Fruit fly (Drosophila melanogaster) whole organism, embryonic: Measurements from ENCODE around the gene CG3630.

Experiments used
- Antp ChIP-seq: fragments of 200-800 bp; sonication (Bioruptor generic); optimal IDR thresholded peaks from 3 replicates; lab custom pipeline; 2016; ENCODE audit warnings: missing biosample characterization, missing genetic modification characterization
- CG10209 ChIP-seq: fragments of 200-800 bp; sonication (Bioruptor generic); optimal IDR thresholded peaks from 3 replicates; lab custom pipeline; 2017; ENCODE audit warnings: missing biosample characterization, mild to moderate bottlenecking, missing genetic modification characterization, missing genetic modification reagents
- CG1024 ChIP-seq: fragments of 200-800 bp; sonication (Bioruptor generic); IDR thresholded peaks from 2 replicates; pipeline ENCODE4 v1.3.6; 2022; ENCODE audit warnings: missing biosample characterization, missing genetic modification characterization
- CG10366 ChIP-seq: fragments of 200-800 bp; sonication (Bioruptor generic); IDR thresholded peaks from 2 replicates; pipeline ENCODE4 v1.3.6; 2022; ENCODE audit warnings: missing biosample characterization, missing genetic modification characterization
- CG10462 ChIP-seq: fragments of 200-800 bp; sonication (Bioruptor generic); optimal IDR thresholded peaks from 2 replicates; lab custom pipeline; 2016; ENCODE audit warnings: missing biosample characterization, missing genetic modification characterization
- CG13287 ChIP-seq: fragments of 200-800 bp; sonication (Bioruptor generic); IDR thresholded peaks from 2 replicates; pipeline ENCODE4 v1.3.6; 2022; ENCODE audit warnings: missing biosample characterization, missing genetic modification characterization; ENCODE audit not compliant: partially characterized antibody
- CG13894 ChIP-seq: fragments of 200-800 bp; sonication (Bioruptor generic); optimal IDR thresholded peaks from 3 replicates; lab custom pipeline; 2018; ENCODE audit warnings: missing biosample characterization, mild to moderate bottlenecking, missing genetic modification characterization, moderate library complexity
- CG15479 ChIP-seq: fragments of 200-800 bp; sonication (Bioruptor generic); optimal IDR thresholded peaks from 3 replicates; lab custom pipeline; 2019; ENCODE audit warnings: missing biosample characterization, mild to moderate bottlenecking, missing genetic modification characterization, moderate library complexity
- CG17829 ChIP-seq: fragments of 200-800 bp; optimal IDR thresholded peaks from 2 replicates; lab custom pipeline; 2019; ENCODE audit warnings: missing biosample characterization, mild to moderate bottlenecking, missing genetic modification characterization, moderate library complexity
- CG18619 ChIP-seq: fragments of 200-800 bp; sonication (Bioruptor generic); optimal IDR thresholded peaks from 3 replicates; lab custom pipeline; 2017; ENCODE audit warnings: missing biosample characterization, mild to moderate bottlenecking, missing genetic modification characterization
- CG2129 ChIP-seq: fragments of 200-800 bp; sonication (Bioruptor generic); IDR thresholded peaks from 2 replicates; pipeline ENCODE4 v1.3.6; 2022; ENCODE audit warnings: missing biosample characterization, missing genetic modification characterization; ENCODE audit not compliant: partially characterized antibody
- CG31224 ChIP-seq: fragments of 200-800 bp; sonication (Bioruptor generic); IDR thresholded peaks from 2 replicates; pipeline ENCODE4 v1.3.6; 2022; ENCODE audit warnings: missing biosample characterization, missing genetic modification characterization
- CG3281 ChIP-seq: fragments of 200-800 bp; sonication (Bioruptor generic); optimal IDR thresholded peaks from 3 replicates; lab custom pipeline; 2017; ENCODE audit warnings: missing biosample characterization, mild to moderate bottlenecking, missing genetic modification characterization
- CG34422 ChIP-seq: fragments of 200-800 bp; sonication (Bioruptor generic); IDR thresholded peaks from 3 replicates; pipeline ENCODE4 v1.3.6; 2022; ENCODE audit warnings: missing biosample characterization, missing genetic modification characterization
- CG4360 ChIP-seq: fragments of 200-800 bp; sonication (Bioruptor generic); IDR thresholded peaks from 2 replicates; pipeline ENCODE4 v1.3.6; 2022; ENCODE audit warnings: missing biosample characterization, missing genetic modification characterization
- CG4707 ChIP-seq: fragments of 200-800 bp; sonication (Bioruptor generic); optimal IDR thresholded peaks from 2 replicates; lab custom pipeline; 2018; ENCODE audit warnings: missing biosample characterization, mild to moderate bottlenecking, missing genetic modification characterization, moderate library complexity
- CG6254 ChIP-seq: fragments of 200-800 bp; sonication (Bioruptor generic); optimal IDR thresholded peaks from 3 replicates; lab custom pipeline; 2017; ENCODE audit warnings: mild to moderate bottlenecking, missing biosample characterization, missing genetic modification reagents, missing genetic modification characterization
- CG7987 ChIP-seq: fragments of 200-800 bp; sonication (Bioruptor generic); optimal IDR thresholded peaks from 2 replicates; lab custom pipeline; 2018; ENCODE audit warnings: missing biosample characterization, mild to moderate bottlenecking, missing genetic modification characterization, moderate library complexity
- CG9876 ChIP-seq: fragments of 200-800 bp; sonication (Bioruptor generic); optimal IDR thresholded peaks from 2 replicates; lab custom pipeline; 2016; ENCODE audit warnings: missing biosample characterization, missing genetic modification characterization
- D19A ChIP-seq: fragments of 200-800 bp; optimal IDR thresholded peaks from 3 replicates; lab custom pipeline; 2019; ENCODE audit warnings: missing biosample characterization, mild to moderate bottlenecking, missing genetic modification characterization, moderate library complexity
- Dek ChIP-seq: fragments of 200-800 bp; sonication (Bioruptor generic); optimal IDR thresholded peaks from 3 replicates; lab custom pipeline; 2019; ENCODE audit warnings: missing biosample characterization, mild to moderate bottlenecking, missing genetic modification characterization, moderate library complexity
- Dp ChIP-seq: fragments of 200-800 bp; sonication (Bioruptor generic); optimal IDR thresholded peaks from 2 replicates; lab custom pipeline; 2018; ENCODE audit warnings: missing biosample characterization, mild to moderate bottlenecking, missing genetic modification characterization, moderate library complexity
- Oaz ChIP-seq: fragments of 200-800 bp; sonication (Bioruptor generic); IDR thresholded peaks from 2 replicates; pipeline ENCODE4 v1.3.6; 2022; ENCODE audit warnings: missing biosample characterization, missing genetic modification characterization
- Spps ChIP-seq: fragments of 200-800 bp; sonication (Bioruptor generic); optimal IDR thresholded peaks from 2 replicates; lab custom pipeline; 2018; ENCODE audit warnings: missing biosample characterization, mild to moderate bottlenecking, missing genetic modification characterization
- al ChIP-seq: fragments of 200-800 bp; sonication (Bioruptor generic); IDR thresholded peaks from 2 replicates; pipeline ENCODE4 v1.3.6; 2022; ENCODE audit warnings: missing biosample characterization, missing genetic modification characterization
- aop ChIP-seq: fragments of 200-800 bp; sonication (Bioruptor generic); IDR thresholded peaks from 2 replicates; pipeline ENCODE4 v1.3.6; 2022; ENCODE audit warnings: missing biosample characterization, missing genetic modification characterization
- ara ChIP-seq: fragments of 200-800 bp; sonication (Bioruptor generic); IDR thresholded peaks from 2 replicates; pipeline ENCODE4 v1.3.6; 2022; ENCODE audit warnings: missing biosample characterization, missing genetic modification characterization
- bab2 ChIP-seq: fragments of 200-800 bp; sonication (Bioruptor generic); optimal IDR thresholded peaks from 2 replicates; lab custom pipeline; 2016; ENCODE audit warnings: missing biosample characterization, missing genetic modification characterization
- bcd ChIP-seq: fragments of 200-800 bp; sonication (Bioruptor generic); optimal IDR thresholded peaks from 2 replicates; lab custom pipeline; 2017; ENCODE audit warnings: missing biosample characterization, mild to moderate bottlenecking, missing genetic modification characterization
- cato ChIP-seq: fragments of 200-800 bp; sonication (Bioruptor generic); optimal IDR thresholded peaks from 2 replicates; lab custom pipeline; 2016; ENCODE audit warnings: missing biosample characterization, missing genetic modification characterization, borderline replicate concordance
- chinmo ChIP-seq: fragments of 200-800 bp; sonication (Bioruptor generic); IDR thresholded peaks from 4 replicates; pipeline ENCODE4 v1.3.6; 2022; ENCODE audit warnings: missing biosample characterization, missing genetic modification characterization; ENCODE audit not compliant: partially characterized antibody
- ewg ChIP-seq: fragments of 200-800 bp; sonication (Bioruptor generic); optimal IDR thresholded peaks from 3 replicates; lab custom pipeline; 2017; ENCODE audit warnings: mild to moderate bottlenecking, missing biosample characterization, missing genetic modification reagents, missing genetic modification characterization
- gcm ChIP-seq: fragments of 200-800 bp; sonication (Bioruptor generic); optimal IDR thresholded peaks from 2 replicates; lab custom pipeline; 2019; ENCODE audit warnings: missing biosample characterization, mild to moderate bottlenecking, missing genetic modification characterization, moderate library complexity
- ind ChIP-seq: fragments of 200-800 bp; sonication (Bioruptor generic); optimal IDR thresholded peaks from 3 replicates; lab custom pipeline; 2016; ENCODE audit warnings: missing biosample characterization, missing genetic modification characterization
- ken ChIP-seq: fragments of 200-800 bp; sonication (Bioruptor generic); IDR thresholded peaks from 3 replicates; pipeline ENCODE4 v1.3.6; 2022; ENCODE audit warnings: missing biosample characterization, missing genetic modification characterization
- klu ChIP-seq: fragments of 200-800 bp; sonication (Bioruptor generic); IDR thresholded peaks from 2 replicates; pipeline ENCODE4 v1.3.6; 2022; ENCODE audit warnings: missing biosample characterization, missing genetic modification characterization
- lov ChIP-seq, 2 experiments: fragments of 200-800 bp in 1 of 2; fragments of >200 bp in 1 of 2; sonication (Bioruptor generic) in 1 of 2; IDR thresholded peaks in 1 of 2; optimal IDR thresholded peaks in 1 of 2; 2 replicates in 1 of 2; 3 replicates in 1 of 2; pipeline versions ENCODE4 v1.3.6 to Lab custom; 2017 to 2022; ENCODE audit warnings: missing biosample characterization in 1 of 2, missing genetic modification characterization in 1 of 2
- luna ChIP-seq: fragments of 200-800 bp; sonication (Bioruptor generic); optimal IDR thresholded peaks from 2 replicates; lab custom pipeline; 2016; ENCODE audit warnings: missing biosample characterization, missing genetic modification characterization
- nau ChIP-seq: fragments of 200-800 bp; sonication (Bioruptor generic); optimal IDR thresholded peaks from 3 replicates; lab custom pipeline; 2017; ENCODE audit warnings: missing biosample characterization, mild to moderate bottlenecking, missing genetic modification characterization, missing genetic modification reagents
- onecut ChIP-seq: fragments of 200-800 bp; sonication (Bioruptor generic); IDR thresholded peaks from 2 replicates; pipeline ENCODE4 v1.3.6; 2022; ENCODE audit warnings: missing biosample characterization, missing genetic modification characterization
- scrt ChIP-seq: fragments of 200-800 bp; sonication (Bioruptor generic); optimal IDR thresholded peaks from 2 replicates; lab custom pipeline; 2018; ENCODE audit warnings: missing biosample characterization, mild to moderate bottlenecking, missing genetic modification characterization, moderate library complexity
- sens ChIP-seq: fragments of 200-800 bp; sonication (Bioruptor generic); peaks from one replicate; lab custom pipeline; 2016; ENCODE audit warnings: missing biosample characterization, missing genetic modification characterization
- sisA ChIP-seq: fragments of 200-800 bp; sonication (Bioruptor generic); IDR thresholded peaks from 2 replicates; pipeline ENCODE4 v1.3.6; 2022; ENCODE audit warnings: missing biosample characterization, missing genetic modification characterization
- stwl ChIP-seq: fragments of 200-800 bp; sonication (Bioruptor generic); optimal IDR thresholded peaks from 3 replicates; lab custom pipeline; 2018; ENCODE audit warnings: missing biosample characterization, mild to moderate bottlenecking, missing genetic modification characterization, moderate library complexity
- sug ChIP-seq: fragments of 200-800 bp; optimal IDR thresholded peaks from 2 replicates; lab custom pipeline; 2019; ENCODE audit warnings: missing biosample characterization, mild to moderate bottlenecking, missing genetic modification characterization, moderate library complexity
- yki ChIP-seq: fragments of >200 bp; optimal IDR thresholded peaks from 3 replicates; lab custom pipeline; 2018

Gene CG3630

dm6 chrX:2134226-2134880 is 27.6 kb upstream of the CG3630 start (continued):
- TF ChIP-seq CG18619 (peak; percentile 45), Oaz (no peak), CG4360 (peak; percentile 27; the same call in 1 of the 2 replicates), Dek (tag; lab: Kevin White, UChicago) (peak; percentile 42), CG13894 (tag; lab: Kevin White, UChicago) (no peak), bcd (GFP tag; lab: Kevin White, UChicago) (peak; percentile 55), onecut (GFP tag; lab: Robert Waterston, UW) (peak; percentile 50), Spps (peak; percentile 37), ewg (GFP tag; lab: Kevin White, UChicago) (peak; percentile 24), Antp (GFP tag; lab: Kevin White, UChicago) (peak; percentile 50), CG13287 (no peak), CG1024 (GFP tag; lab: Robert Waterston, UW) (peak; percentile 63), lov (optimal IDR thresholded peaks at IDR 0.05; lab: Kevin White, UChicago) (no peak), lov (GFP tag; IDR thresholded peaks at IDR 0.05; lab: Robert Waterston, UW) (no peak)

- peak; percentile 59; the same call in 2 of the 3 replicates for TF ChIP-seq ken (GFP tag; lab: Robert Waterston, UW)
- peak; percentile 89 for TF ChIP-seq D19A (tag; lab: Kevin White, UChicago)
- TF ChIP-seq CG3281 (GFP tag; lab: Kevin White, UChicago) = peak; percentile 94
- peak; percentile 67 for TF ChIP-seq cato
- TF ChIP-seq klu (GFP tag; lab: Robert Waterston, UW) = peak; percentile 82
- TF ChIP-seq nau (GFP tag; lab: Kevin White, UChicago) = peak; percentile 88
- peak; percentile 79 for TF ChIP-seq CG10366 (GFP tag; lab: Robert Waterston, UW)
- TF ChIP-seq chinmo (GFP tag; lab: Robert Waterston, UW) = peak; percentile 85; the same call in 3 of the 4 replicates
- TF ChIP-seq Dp = no peak
- TF ChIP-seq sens (GFP tag; lab: Kevin White, UChicago) = peak; percentile 98
- peak; percentile 79 for TF ChIP-seq al
- peak; percentile 40 for TF ChIP-seq CG1024 (GFP tag; lab: Robert Waterston, UW)
- TF ChIP-seq CG17829 = peak; percentile 94
- TF ChIP-seq luna (GFP tag; lab: Kevin White, UChicago) = peak; percentile 68
- peak; percentile 86 for TF ChIP-seq gcm (GFP tag; lab: Kevin White, UChicago)
- TF ChIP-seq sisA (GFP tag; lab: Robert Waterston, UW) = peak; percentile 79
- TF ChIP-seq CG4707 = peak; percentile 39
- TF ChIP-seq yki (lab: Kevin White, UChicago) = no peak
- peak; percentile 90 for TF ChIP-seq CG13894 (tag; lab: Kevin White, UChicago)
- peak; percentile 90 for TF ChIP-seq CG10209
- peak; percentile 78 for TF ChIP-seq CG6254 (GFP tag; lab: Kevin White, UChicago)
- TF ChIP-seq scrt (GFP tag; lab: Kevin White, UChicago) = peak; percentile 85
- TF ChIP-seq onecut (GFP tag; lab: Robert Waterston, UW) = peak; percentile 77
- peak; percentile 32 for TF ChIP-seq CG9876 (GFP tag; lab: Kevin White, UChicago)
- peak; percentile 66 for TF ChIP-seq CG10462 (GFP tag; lab: Kevin White, UChicago)
- no peak for TF ChIP-seq aop
- TF ChIP-seq CG34422 (GFP tag; lab: Robert Waterston, UW) = peak; percentile 75
- peak; percentile 53 for TF ChIP-seq stwl (tag; lab: Kevin White, UChicago)
- peak; percentile 85 for TF ChIP-seq ind (GFP tag; lab: Kevin White, UChicago)
- peak; percentile 53 for TF ChIP-seq CG31224
- peak; percentile 85 for TF ChIP-seq bab2 (GFP tag; lab: Kevin White, UChicago)
- peak; percentile 59 for TF ChIP-seq CG15479 (GFP tag; lab: Kevin White, UChicago)
- peak; percentile 90 for TF ChIP-seq sug
- TF ChIP-seq CG7987 (GFP tag; lab: Kevin White, UChicago) = peak; percentile 54
- no peak for TF ChIP-seq CG2129 (GFP tag; lab: Robert Waterston, UW)
- peak; percentile 76 for TF ChIP-seq ara
Measured at dm6 chrX:2134965-2135758, 26.8 kb upstream of the CG3630 start.
